Worm (Caenorhabditis elegans) whole organism, young adult: ENCODE results near the gene tat-4.
A peak's percentile ranks its signal among the peaks of the same experiment; 100 is the strongest.

Experiments
- B0261.1 ChIP-seq: sonication (generic microtip); optimal IDR thresholded peaks from 2 replicates; lab custom pipeline; 2016; ENCODE audit warnings: mild to moderate bottlenecking, missing genetic modification characterization, moderate library complexity, missing compliant biosample characterization
- B0336.3 ChIP-seq: fragments of 200-800 bp; sonication (Bioruptor generic); IDR thresholded peaks from 2 replicates; pipeline ENCODE4 v1.3.6; 2022; ENCODE audit warnings: missing genetic modification characterization, missing compliant biosample characterization
- F22D6.2 ChIP-seq: sonication (generic microtip); optimal IDR thresholded peaks from 2 replicates; lab custom pipeline; 2016; ENCODE audit warnings: mild to moderate bottlenecking, missing genetic modification characterization, missing compliant biosample characterization
- F52B5.7 ChIP-seq: sonication (generic microtip); optimal IDR thresholded peaks from 2 replicates; lab custom pipeline; 2016; ENCODE audit warnings: mild to moderate bottlenecking, missing genetic modification characterization, missing compliant biosample characterization
- K12H6.12 ChIP-seq: fragments of 200-800 bp; sonication (Bioruptor generic); optimal IDR thresholded peaks from 2 replicates; lab custom pipeline; 2018; ENCODE audit warnings: mild to moderate bottlenecking, missing genetic modification characterization, missing compliant biosample characterization
- Y53G8AR.9 ChIP-seq: fragments of 200-800 bp; sonication (Bioruptor generic); conservative IDR thresholded peaks from 2 replicates; pipeline ENCODE4 v1.3.6; 2022; ENCODE audit warnings: missing genetic modification reagents, missing genetic modification characterization, missing compliant biosample characterization
- Y56A3A.18 ChIP-seq: fragments of 200-800 bp; sonication (Bioruptor generic); IDR thresholded peaks from 2 replicates; pipeline ENCODE4 v1.3.6; 2022; ENCODE audit warnings: missing genetic modification reagents, missing genetic modification characterization, missing compliant biosample characterization
- Y67H2A.10 ChIP-seq: fragments of 200-800 bp; sonication (Bioruptor generic); conservative IDR thresholded peaks from 2 replicates; pipeline ENCODE4 v1.3.6; 2022; ENCODE audit warnings: missing genetic modification reagents, missing genetic modification characterization, missing compliant biosample characterization
- Y95B8A.8 ChIP-seq: fragments of 200-800 bp; sonication (Bioruptor generic); IDR thresholded peaks from 2 replicates; pipeline ENCODE4 v1.3.6; 2022; ENCODE audit warnings: missing genetic modification reagents, missing genetic modification characterization, missing compliant biosample characterization
- athp-1 ChIP-seq: sonication (generic microtip); optimal IDR thresholded peaks from 2 replicates; lab custom pipeline; 2017; ENCODE audit warnings: mild to moderate bottlenecking, missing genetic modification characterization, missing compliant biosample characterization
- attf-5 ChIP-seq: fragments of 200-800 bp; sonication (Bioruptor generic); optimal IDR thresholded peaks from 2 replicates; lab custom pipeline; 2018; ENCODE audit warnings: mild to moderate bottlenecking, missing genetic modification characterization, missing compliant biosample characterization
- attf-6 ChIP-seq: fragments of 200-800 bp; sonication (Bioruptor generic); IDR thresholded peaks from 2 replicates; pipeline ENCODE4 v1.3.6; 2022; ENCODE audit warnings: missing genetic modification reagents, missing genetic modification characterization, missing compliant biosample characterization
- bed-1 ChIP-seq: fragments of 200-800 bp; sonication (Bioruptor generic); IDR thresholded peaks from 2 replicates; pipeline ENCODE4 v1.3.6; 2022; ENCODE audit warnings: missing genetic modification reagents, missing genetic modification characterization, missing compliant biosample characterization
- bed-2 ChIP-seq: fragments of 200-800 bp; sonication (Bioruptor generic); IDR thresholded peaks from 2 replicates; pipeline ENCODE4 v1.3.6; 2022; ENCODE audit warnings: missing genetic modification reagents, missing genetic modification characterization, missing compliant biosample characterization
- ccch-3 ChIP-seq: fragments of 200-800 bp; sonication (Bioruptor generic); optimal IDR thresholded peaks from 2 replicates; lab custom pipeline; 2018; ENCODE audit warnings: mild to moderate bottlenecking, missing genetic modification characterization, missing compliant biosample characterization
- cebp-1 ChIP-seq, 2 experiments: fragments of 200-800 bp in 1 of 2; sonication (Bioruptor generic) in 1 of 2; sonication (generic microtip) in 1 of 2; IDR thresholded peaks in 1 of 2; optimal IDR thresholded peaks in 1 of 2; 2 replicates each; pipeline versions ENCODE4 v1.3.6 to Lab custom; 2017 to 2022; ENCODE audit warnings: missing compliant biosample characterization in 2 of 2, missing genetic modification characterization in 2 of 2, mild to moderate bottlenecking in 1 of 2, missing genetic modification reagents in 1 of 2, moderate library complexity in 1 of 2
- ceh-91 ChIP-seq: fragments of 200-800 bp; sonication (Bioruptor generic); IDR thresholded peaks from 2 replicates; pipeline ENCODE4 v1.3.6; 2022; ENCODE audit warnings: missing genetic modification reagents, missing genetic modification characterization, missing compliant biosample characterization
- chd-7 ChIP-seq: sonication (generic microtip); optimal IDR thresholded peaks from 2 replicates; lab custom pipeline; 2016; ENCODE audit warnings: mild to moderate bottlenecking, missing genetic modification characterization, moderate library complexity, missing compliant biosample characterization
- efl-1 ChIP-seq: fragments of 150-350 bp; optimal IDR thresholded peaks from 2 replicates; lab custom pipeline; 2014; ENCODE audit warnings: missing biosample characterization, missing genetic modification reagents, missing genetic modification characterization
- egl-18 ChIP-seq: fragments of 200-800 bp; sonication (Bioruptor generic); IDR thresholded peaks from 2 replicates; pipeline ENCODE4 v1.3.6; 2022; ENCODE audit warnings: missing genetic modification reagents, missing genetic modification characterization, missing compliant biosample characterization
- egrh-3 ChIP-seq: fragments of 200-800 bp; sonication (Bioruptor generic); IDR thresholded peaks from 2 replicates; pipeline ENCODE4 v1.3.6; 2022; ENCODE audit warnings: missing genetic modification reagents, missing genetic modification characterization, missing compliant biosample characterization
- ekl-4 ChIP-seq: fragments of 200-800 bp; sonication (Bioruptor generic); IDR thresholded peaks from 2 replicates; pipeline ENCODE4 v1.3.6; 2022; ENCODE audit warnings: missing genetic modification reagents, missing genetic modification characterization, missing compliant biosample characterization
- fkh-3 ChIP-seq: sonication (generic microtip); optimal IDR thresholded peaks from 2 replicates; lab custom pipeline; 2016; ENCODE audit warnings: mild to moderate bottlenecking, missing genetic modification characterization, missing compliant biosample characterization
- hlh-12 ChIP-seq: sonication (generic microtip); optimal IDR thresholded peaks from 2 replicates; lab custom pipeline; 2016; ENCODE audit warnings: missing genetic modification characterization, missing compliant biosample characterization
- hmg-1.2 ChIP-seq: fragments of 200-800 bp; sonication (Bioruptor generic); IDR thresholded peaks from 2 replicates; pipeline ENCODE4 v1.3.6; 2022; ENCODE audit warnings: missing genetic modification reagents, missing genetic modification characterization, missing compliant biosample characterization
- hmg-20 ChIP-seq: fragments of 200-800 bp; sonication (Bioruptor generic); IDR thresholded peaks from 2 replicates; pipeline ENCODE4 v1.3.6; 2022; ENCODE audit warnings: missing genetic modification reagents, missing genetic modification characterization, missing compliant biosample characterization
- lin-40 ChIP-seq: sonication (generic microtip); optimal IDR thresholded peaks from 2 replicates; lab custom pipeline; 2016; ENCODE audit warnings: missing genetic modification characterization, mild to moderate bottlenecking, missing compliant biosample characterization, missing genotype, missing genetic modification reagents
- lin-54 ChIP-seq: fragments of 200-800 bp; sonication (Bioruptor generic); optimal IDR thresholded peaks from 2 replicates; lab custom pipeline; 2018; ENCODE audit warnings: mild to moderate bottlenecking, missing genetic modification characterization, missing compliant biosample characterization
- madf-10 ChIP-seq: sonication (generic microtip); optimal IDR thresholded peaks from 2 replicates; lab custom pipeline; 2016; ENCODE audit warnings: mild to moderate bottlenecking, missing genetic modification characterization, missing compliant biosample characterization
- nfya-1 ChIP-seq: sonication (generic microtip); optimal IDR thresholded peaks from 2 replicates; lab custom pipeline; 2017; ENCODE audit warnings: antibody characterized with exemption, missing compliant biosample characterization, missing genetic modification characterization, borderline replicate concordance; ENCODE audit not compliant: insufficient read depth
- nfyb-1 ChIP-seq: fragments of 200-800 bp; sonication (Bioruptor generic); IDR thresholded peaks from 2 replicates; pipeline ENCODE4 v1.3.6; 2022; ENCODE audit warnings: missing genetic modification reagents, missing genetic modification characterization, missing compliant biosample characterization
- nhr-120 ChIP-seq: fragments of 200-800 bp; sonication (Bioruptor generic); IDR thresholded peaks from 2 replicates; pipeline ENCODE4 v1.3.6; 2022; ENCODE audit warnings: missing genetic modification characterization, missing compliant biosample characterization
- nhr-179 ChIP-seq: sonication (generic microtip); optimal IDR thresholded peaks from 2 replicates; lab custom pipeline; 2016; ENCODE audit warnings: mild to moderate bottlenecking, missing genetic modification characterization, missing compliant biosample characterization
- nhr-27 ChIP-seq: fragments of 200-800 bp; sonication (Bioruptor generic); optimal IDR thresholded peaks from 2 replicates; lab custom pipeline; 2018; ENCODE audit warnings: mild to moderate bottlenecking, missing genetic modification characterization, moderate library complexity, missing compliant biosample characterization
- nhr-80 ChIP-seq: sonication (generic microtip); optimal IDR thresholded peaks from 2 replicates; lab custom pipeline; 2016; ENCODE audit warnings: missing genetic modification characterization, missing compliant biosample characterization
- nhr-90 ChIP-seq: sonication (generic microtip); optimal IDR thresholded peaks from 2 replicates; lab custom pipeline; 2016; ENCODE audit warnings: missing genotype, mild to moderate bottlenecking, missing genetic modification characterization, missing compliant biosample characterization
- pbrm-1 ChIP-seq: fragments of 200-800 bp; sonication (Bioruptor generic); IDR thresholded peaks from 2 replicates; pipeline ENCODE4 v1.3.6; 2022; ENCODE audit warnings: missing genetic modification reagents, missing genetic modification characterization, missing compliant biosample characterization
- rcor-1 ChIP-seq: fragments of 200-800 bp; sonication (Bioruptor generic); IDR thresholded peaks from 2 replicates; pipeline ENCODE4 v1.3.6; 2022; ENCODE audit warnings: missing genetic modification reagents, missing genetic modification characterization, missing compliant biosample characterization
- tlf-1 ChIP-seq: fragments of 200-800 bp; sonication (Bioruptor generic); optimal IDR thresholded peaks from 2 replicates; lab custom pipeline; 2018; ENCODE audit warnings: mild to moderate bottlenecking, missing genetic modification characterization, missing compliant biosample characterization
- unc-130 ChIP-seq: sonication (generic microtip); optimal IDR thresholded peaks from 2 replicates; lab custom pipeline; 2016; ENCODE audit warnings: missing genetic modification reagents, missing genetic modification characterization, missing compliant biosample characterization
- zim-3 ChIP-seq: sonication (generic microtip); optimal IDR thresholded peaks from 2 replicates; lab custom pipeline; 2017; ENCODE audit warnings: mild to moderate bottlenecking, missing genetic modification characterization, moderate library complexity, missing compliant biosample characterization
- ztf-25 ChIP-seq: fragments of 200-800 bp; sonication (Bioruptor generic); IDR thresholded peaks from 2 replicates; pipeline ENCODE4 v1.3.6; 2022; ENCODE audit warnings: missing genetic modification reagents, missing genetic modification characterization, missing compliant biosample characterization
- ztf-26 ChIP-seq: sonication (generic microtip); optimal IDR thresholded peaks from 2 replicates; lab custom pipeline; 2017; ENCODE audit warnings: missing genetic modification characterization, missing compliant biosample characterization
- ztf-6 ChIP-seq: fragments of 200-800 bp; sonication (Bioruptor generic); IDR thresholded peaks from 2 replicates; pipeline ENCODE4 v1.3.6; 2022; ENCODE audit warnings: missing genetic modification reagents, missing genetic modification characterization, missing compliant biosample characterization

The tat-4 gene

DNA sequence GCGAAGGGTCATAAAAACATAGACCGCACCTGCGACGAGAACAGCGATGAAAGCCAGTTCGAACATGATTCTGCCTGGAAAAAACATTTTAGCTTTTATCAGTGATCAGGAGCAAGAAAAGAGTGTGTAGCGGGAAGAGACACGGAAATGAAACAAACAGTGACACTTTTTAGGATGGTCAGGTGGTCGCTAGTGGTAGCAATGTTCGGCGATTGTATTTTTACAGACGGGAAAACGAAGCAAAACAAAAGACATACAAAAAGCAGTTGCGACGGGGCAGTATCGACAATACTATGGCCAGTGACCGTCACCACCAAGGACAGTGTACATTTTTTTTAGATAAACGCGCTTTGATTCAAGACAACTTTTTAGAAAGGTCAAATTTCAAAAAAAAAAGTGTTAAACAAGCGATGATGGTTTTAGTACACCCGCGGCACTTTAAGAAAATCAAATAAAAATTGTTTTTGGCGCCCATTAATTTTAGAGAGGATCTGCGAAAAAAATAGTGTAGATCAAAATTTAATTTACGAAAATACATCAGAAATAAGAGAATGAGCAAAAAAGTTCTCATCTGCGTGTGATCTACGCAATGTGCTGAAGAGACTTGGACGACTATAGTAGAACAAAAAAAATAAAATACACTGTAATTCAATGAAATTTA is 8.5 kb downstream of the tat-4 start, which contains the start of gene T24H7.9 (continued):
- no peak for TF ChIP-seq pbrm-1 (GFP tag; lab: Robert Waterston, UW)
- TF ChIP-seq Y95B8A.8 = no peak
- peak; percentile 26 for TF ChIP-seq attf-5 (GFP tag; lab: Kevin White, UChicago)
- no peak for TF ChIP-seq nhr-179 (tag; lab: Kevin White, UChicago)
- peak; percentile 68 for TF ChIP-seq nhr-80 (tag; lab: Kevin White, UChicago)
- no peak for TF ChIP-seq Y67H2A.10 (GFP tag; lab: Robert Waterston, UW)
- TF ChIP-seq madf-10 (tag; lab: Kevin White, UChicago) = no peak
- TF ChIP-seq ztf-6 = no peak
- TF ChIP-seq nhr-27 (tag; lab: Kevin White, UChicago) = no peak
- TF ChIP-seq tlf-1 (GFP tag; lab: Kevin White, UChicago) = no peak
- TF ChIP-seq rcor-1 (GFP tag; lab: Robert Waterston, UW) = no peak
- no peak for TF ChIP-seq athp-1
- TF ChIP-seq B0336.3 (GFP tag; lab: Robert Waterston, UW) = 0 out of 2 replicates have a peak, but pooled peaks have one; percentile 29
- no peak for TF ChIP-seq unc-130 (GFP tag; lab: Kevin White, UChicago)
- no peak for TF ChIP-seq hlh-12 (tag; lab: Kevin White, UChicago)
- no peak for TF ChIP-seq cebp-1 (GFP tag; IDR thresholded peaks at IDR 0.05; lab: Robert Waterston, UW)
- TF ChIP-seq cebp-1 (tag; optimal IDR thresholded peaks at IDR 0.05; lab: Kevin White, UChicago) = peak; percentile 29
- TF ChIP-seq K12H6.12 = no peak
- 0 out of 2 replicates have a peak, but pooled peaks have one; percentile 17 for TF ChIP-seq nfyb-1 (GFP tag; lab: Robert Waterston, UW)
- TF ChIP-seq nfya-1 (tag; lab: Kevin White, UChicago) = no peak
- TF ChIP-seq bed-2 (GFP tag; lab: Robert Waterston, UW) = no peak
- no peak for TF ChIP-seq ztf-25 (GFP tag; lab: Robert Waterston, UW)
- TF ChIP-seq hmg-20 = no peak
- no peak for TF ChIP-seq Y56A3A.18 (GFP tag; lab: Robert Waterston, UW)
- TF ChIP-seq B0261.1 (tag; lab: Kevin White, UChicago) = no peak
- no peak for TF ChIP-seq ztf-26 (tag; lab: Kevin White, UChicago)
- TF ChIP-seq ccch-3 (GFP tag; lab: Kevin White, UChicago) = no peak
- no peak for TF ChIP-seq nhr-120
- TF ChIP-seq F52B5.7 (tag; lab: Kevin White, UChicago) = no peak
- no peak for TF ChIP-seq Y53G8AR.9
- no peak for TF ChIP-seq lin-40 (tag; lab: Kevin White, UChicago)
- TF ChIP-seq egrh-3 (GFP tag; lab: Robert Waterston, UW) = no peak
- TF ChIP-seq nhr-90 = no peak
- no peak for TF ChIP-seq fkh-3
- peak; percentile 57 for TF ChIP-seq ceh-91 (GFP tag; lab: Robert Waterston, UW)
- no peak for TF ChIP-seq attf-6 (GFP tag; lab: Robert Waterston, UW)
- TF ChIP-seq efl-1 = peak; percentile 74
- TF ChIP-seq ekl-4 (GFP tag; lab: Robert Waterston, UW) = no peak
- TF ChIP-seq F22D6.2 (tag; lab: Kevin White, UChicago) = no peak
- no peak for TF ChIP-seq zim-3 (tag; lab: Kevin White, UChicago)
- TF ChIP-seq egl-18 = no peak
- no peak for TF ChIP-seq chd-7
- TF ChIP-seq hmg-1.2 (GFP tag; lab: Robert Waterston, UW) = no peak
- no peak for TF ChIP-seq bed-1 (GFP tag; lab: Robert Waterston, UW)
- TF ChIP-seq lin-54 (GFP tag; lab: Kevin White, UChicago) = no peak
- TF ChIP-seq, all 124 proteins: peak for 15
